Worm (Caenorhabditis elegans): ENCODE measurements around the gene ZK742.3.

ZK742.3 gene

ce11 chrV:7853900-7854299 is 44.2 kb upstream of the ZK742.3 start:
- TF ChIP-seq lir-3 (tag; optimal IDR thresholded peaks at IDR 0.05; ENCODE audit: poor library complexity) (no peak), fkh-8 (tag; optimal IDR thresholded peaks at IDR 0.05) (no peak), efl-1 (optimal IDR thresholded peaks at IDR 0.05) (no peak), efl-1 (GFP tag; optimal IDR thresholded peaks at IDR 0.05 in 1 of 2) (peak in 1 of 2 experiments; percentile 12), lin-35 (GFP tag; optimal IDR thresholded peaks at IDR 0.05) (peak in 1 of 2 experiments; percentile 30), dpl-1 (GFP tag; optimal IDR thresholded peaks at IDR 0.05) (peak in 1 of 3 experiments; percentile 13), ceh-90 (tag; optimal IDR thresholded peaks at IDR 0.05) (no peak)

- TF ChIP-seq nhr-28 (tag; optimal IDR thresholded peaks at IDR 0.05) (no peak), ztf-4 (tag; optimal IDR thresholded peaks at IDR 0.05) (no peak), nhr-76 (tag; optimal IDR thresholded peaks at IDR 0.05) (no peak), irx-1 (tag; optimal IDR thresholded peaks at IDR 0.05) (no peak), C34B4.2 (tag; optimal IDR thresholded peaks at IDR 0.05) (no peak), ets-5 (GFP tag; IDR thresholded peaks at IDR 0.05) (no peak), nhr-85 (tag) (no peak), pqm-1 (tag; optimal IDR thresholded peaks at IDR 0.05) (no peak), swsn-7 (tag; optimal IDR thresholded peaks at IDR 0.05) (no peak), unc-86 (tag; optimal IDR thresholded peaks at IDR 0.05) (no peak), unc-98 (GFP tag; IDR thresholded peaks at IDR 0.05) (no peak)
Measured at ce11 chrV:7852078-7852477, 42.4 kb upstream of the ZK742.3 start.

- TF ChIP-seq unc-62 (GFP tag; optimal IDR thresholded peaks at IDR 0.05) (no peak), lin-35 (GFP tag; optimal IDR thresholded peaks at IDR 0.05) (peak in 1 of 2 experiments; percentile 54), nhr-20 (tag; optimal IDR thresholded peaks at IDR 0.05) (peak; percentile 42), mep-1 (tag; optimal IDR thresholded peaks at IDR 0.05) (peak; percentile 48), C34B4.2 (tag; optimal IDR thresholded peaks at IDR 0.05) (no peak), nhr-85 (tag) (peak; percentile 12), nhr-12 (tag; optimal IDR thresholded peaks at IDR 0.05) (no peak), snu-23 (GFP tag; optimal IDR thresholded peaks at IDR 0.05) (peak; percentile 32), mdl-1 (tag; optimal IDR thresholded peaks at IDR 0.05) (peak in 1 of 2 experiments; percentile 69), blmp-1 (tag; optimal IDR thresholded peaks at IDR 0.05) (peak; percentile 77), ztf-11 (tag; optimal IDR thresholded peaks at IDR 0.05) (no peak), ceh-63 (GFP tag; optimal IDR thresholded peaks at IDR 0.05) (no peak), unc-130 (tag; optimal IDR thresholded peaks at IDR 0.05) (peak; percentile 13), xbp-1 (tag; optimal IDR thresholded peaks at IDR 0.05) (no peak), lin-14 (GFP tag; optimal IDR thresholded peaks at IDR 0.05) (peak; percentile 51), rnt-1 (tag; optimal IDR thresholded peaks at IDR 0.05) (no peak), nhr-71 (tag; optimal IDR thresholded peaks at IDR 0.05) (peak; percentile 9)
Measured at ce11 chrV:7848251-7848650, 38.5 kb upstream of the ZK742.3 start.

ce11 chrV:7847687-7848086 is 38.0 kb upstream of the ZK742.3 start:
- no peak for TF ChIP-seq elt-3 (tag; optimal IDR thresholded peaks at IDR 0.05)
- no peak for TF ChIP-seq efl-1 (optimal IDR thresholded peaks at IDR 0.05)
- peak in 1 of 2 experiments; percentile 78 for TF ChIP-seq efl-1 (GFP tag; optimal IDR thresholded peaks at IDR 0.05 in 1 of 2)
- TF ChIP-seq nhr-84 (tag; optimal IDR thresholded peaks at IDR 0.05): no peak
- TF ChIP-seq mef-2 (tag; optimal IDR thresholded peaks at IDR 0.05): no peak

ce11 chrV:7847170-7847569 is 37.5 kb upstream of the ZK742.3 start, which contains the start of gene memo-1:
TSS of gene memo-1 (minus strand) at chrV:7847171.
- TF ChIP-seq lin-35 (GFP tag; optimal IDR thresholded peaks at IDR 0.05) (no peak), unc-86 (tag; optimal IDR thresholded peaks at IDR 0.05) (peak; percentile 8), unc-30 (tag; optimal IDR thresholded peaks at IDR 0.05) (no peak), lin-14 (GFP tag; optimal IDR thresholded peaks at IDR 0.05) (peak; percentile 26)

All from whole organism, L1 larva.